Worm (Caenorhabditis elegans) whole organism, L3 larva: Measurements from ENCODE around the gene Y43F8B.14.

Experiments used
- aly-2 ChIP-seq: fragments of 150-350 bp; optimal IDR thresholded peaks from 2 replicates; lab custom pipeline; 2014; ENCODE audit warnings: missing biosample characterization, missing genetic modification characterization
- daf-12 ChIP-seq: fragments of 150-350 bp; optimal IDR thresholded peaks from 2 replicates; lab custom pipeline; 2014; ENCODE audit warnings: missing biosample characterization, missing genetic modification reagents, missing genetic modification characterization
- fkh-10 ChIP-seq: sonication (generic microtip); optimal IDR thresholded peaks from 2 replicates; lab custom pipeline; 2017; ENCODE audit warnings: missing biosample characterization, missing genetic modification reagents, missing genetic modification characterization
- fos-1 ChIP-seq: fragments of 150-350 bp; optimal IDR thresholded peaks from 2 replicates; lab custom pipeline; 2014; ENCODE audit warnings: missing biosample characterization, missing genetic modification characterization
- mdl-1 ChIP-seq: fragments of 150-350 bp; optimal IDR thresholded peaks from 2 replicates; lab custom pipeline; 2014; ENCODE audit warnings: missing biosample characterization, missing genetic modification characterization
- nhr-12 ChIP-seq: fragments of 150-350 bp; optimal IDR thresholded peaks from 2 replicates; lab custom pipeline; 2014; ENCODE audit warnings: missing biosample characterization, missing genetic modification characterization
- nhr-237 ChIP-seq: fragments of 150-350 bp; optimal IDR thresholded peaks from 2 replicates; lab custom pipeline; 2014; ENCODE audit warnings: missing biosample characterization, missing genetic modification characterization
- skn-1 ChIP-seq: fragments of 150-350 bp; optimal IDR thresholded peaks from 2 replicates; lab custom pipeline; 2014; ENCODE audit warnings: missing biosample characterization, missing genetic modification characterization
- unc-39 ChIP-seq: sonication (generic microtip); optimal IDR thresholded peaks from 4 replicates; lab custom pipeline; 2017; ENCODE audit warnings: missing biosample characterization, missing genetic modification characterization
- ztf-11 ChIP-seq: fragments of 150-350 bp; optimal IDR thresholded peaks from 2 replicates; lab custom pipeline; 2014; ENCODE audit warnings: missing biosample characterization, missing genetic modification characterization

DNA sequence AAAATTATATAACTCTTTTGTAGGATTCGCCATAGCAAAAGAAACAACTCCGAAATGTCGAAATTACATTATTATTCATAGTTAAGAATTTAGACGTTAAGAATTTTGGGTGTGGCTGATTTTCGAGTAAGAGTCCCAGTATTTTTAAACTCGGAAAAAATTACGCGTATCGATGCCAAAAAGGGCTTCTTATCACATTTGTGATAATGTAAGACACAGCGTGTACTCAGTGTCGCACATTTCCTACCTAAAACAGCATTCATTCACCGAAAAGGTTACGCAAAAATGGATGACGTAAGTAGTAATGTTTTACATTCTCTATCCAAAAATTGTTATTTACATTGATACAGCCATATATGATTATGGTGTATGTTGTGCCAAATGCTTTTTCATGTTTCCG, 6.2 kb downstream of the Y43F8B.14 start, which contains the start of gene M04C3.5:
- no peak for TF ChIP-seq fkh-10
- no peak for TF ChIP-seq unc-39 (tag; lab: Kevin White, UChicago)
- TF ChIP-seq nhr-12 = no peak
- TF ChIP-seq aly-2 (tag; lab: Kevin White, UChicago) = no peak
- TF ChIP-seq daf-12 (tag; lab: Kevin White, UChicago) = no peak
- no peak for TF ChIP-seq fos-1 (tag; lab: Kevin White, UChicago)
- TF ChIP-seq nhr-237 = no peak
- no peak for TF ChIP-seq ztf-11 (tag; lab: Kevin White, UChicago)
- no peak for TF ChIP-seq skn-1 (tag; lab: Kevin White, UChicago)
- no peak for TF ChIP-seq mdl-1 (tag; lab: Kevin White, UChicago)
